Fruit fly (Drosophila melanogaster): Measurements from ENCODE around the gene Men-b.

DNA sequence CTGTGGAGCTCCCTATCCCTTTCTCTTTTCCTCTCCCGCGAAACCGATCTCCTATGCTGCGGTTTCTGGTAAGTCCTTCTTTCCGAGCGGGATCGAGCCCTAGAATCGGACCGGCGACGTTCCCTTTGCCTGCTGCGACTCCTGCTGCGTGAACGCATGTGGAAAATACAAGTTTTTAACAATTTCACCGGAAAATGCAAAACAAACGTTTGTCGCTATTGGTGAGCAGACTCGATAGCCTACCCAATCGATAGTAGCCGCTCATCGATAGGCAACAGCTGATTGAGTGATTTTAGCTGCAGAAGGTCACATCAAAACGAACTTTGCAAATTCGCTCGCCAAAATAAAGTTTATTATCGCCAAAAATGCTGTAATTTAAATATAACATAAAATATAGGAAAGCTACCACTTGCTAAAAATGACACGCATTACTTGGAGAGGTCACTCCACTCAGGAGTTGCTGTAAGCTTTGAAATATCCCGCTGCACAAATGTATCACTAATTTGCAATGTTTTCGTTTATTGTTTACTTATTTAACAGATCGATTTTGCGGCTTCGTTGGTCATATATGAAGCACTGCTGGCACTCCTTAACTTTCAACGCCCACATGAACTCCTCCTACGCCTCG, 34.9 kb upstream of the Men-b start, which contains the start of the genes CG6066 and CG5880:
- TF ChIP-seq pad (GFP tag; optimal IDR thresholded peaks at IDR 0.05), result no peak
- TF ChIP-seq CG11617 (GFP tag; optimal IDR thresholded peaks at IDR 0.05), result no peak
- TF ChIP-seq Hr96 (GFP tag; optimal IDR thresholded peaks at IDR 0.05), result no peak
- TF ChIP-seq Clk (GFP tag; optimal IDR thresholded peaks at IDR 0.05), result no peak
- no peak for TF ChIP-seq cnc (optimal IDR thresholded peaks at IDR 0.05)
- no peak for TF ChIP-seq tj (GFP tag; optimal IDR thresholded peaks at IDR 0.05)
- TF ChIP-seq Crg-1 (GFP tag; optimal IDR thresholded peaks at IDR 0.05), result no peak
- no peak for TF ChIP-seq bab1 (GFP tag; optimal IDR thresholded peaks at IDR 0.05)

All from whole organism, adult.